Fruit fly (Drosophila melanogaster): ENCODE data around the gene Cph.

Gene Cph

dm6 chrX:7104400-7105068 lies 33.0 kb upstream of the Cph start, which contains the start of the genes CG4617 and CG8300 (continued):
- peak; percentile 19 for TF ChIP-seq CG9797 (GFP tag; optimal IDR thresholded peaks at IDR 0.05)
- TF ChIP-seq Med (GFP tag), result no peak
- no peak for TF ChIP-seq vnd (GFP tag; IDR thresholded peaks at IDR 0.05; ENCODE audit: partially characterized antibody)
- no peak for TF ChIP-seq unpg (GFP tag; optimal IDR thresholded peaks at IDR 0.05)
- no peak for TF ChIP-seq Hmx (GFP tag; optimal IDR thresholded peaks at IDR 0.05)
- TF ChIP-seq grn (GFP tag; optimal IDR thresholded peaks at IDR 0.05), result no peak
- TF ChIP-seq fd64A (GFP tag; optimal IDR thresholded peaks at IDR 0.05), result no peak
- TF ChIP-seq CG14014 (GFP tag; IDR thresholded peaks at IDR 0.05), result no peak
- no peak for TF ChIP-seq sima (GFP tag; optimal IDR thresholded peaks at IDR 0.05)
- TF ChIP-seq CG1024 (GFP tag; IDR thresholded peaks at IDR 0.05), result no peak
- TF ChIP-seq YL-1 (GFP tag; optimal IDR thresholded peaks at IDR 0.05), result peak; percentile 25
- no peak for TF ChIP-seq CG1792 (GFP tag; optimal IDR thresholded peaks at IDR 0.05)
- no peak for TF ChIP-seq cad (GFP tag; optimal IDR thresholded peaks at IDR 0.05)
- TF ChIP-seq cg (GFP tag; optimal IDR thresholded peaks at IDR 0.05), result no peak
- TF ChIP-seq Lhr (GFP tag; optimal IDR thresholded peaks at IDR 0.05), result no peak
- no peak for TF ChIP-seq CG34224 (GFP tag; IDR thresholded peaks at IDR 0.05; ENCODE audit: partially characterized antibody)
- TF ChIP-seq CG14441 (GFP tag; IDR thresholded peaks at IDR 0.05), result no peak
- no peak for TF ChIP-seq Spps (tag; optimal IDR thresholded peaks at IDR 0.05)
- no peak for TF ChIP-seq ERR (GFP tag; optimal IDR thresholded peaks at IDR 0.05)
- 0 out of 2 replicates have a peak, but pooled peaks have one; percentile 17 for TF ChIP-seq lmd (GFP tag; IDR thresholded peaks at IDR 0.05)
- peak; percentile 64; the same call in 2 of the 3 replicates for TF ChIP-seq CG17361 (GFP tag; IDR thresholded peaks at IDR 0.05)
- TF ChIP-seq insv (GFP tag; optimal IDR thresholded peaks at IDR 0.05), result peak in 1 of 2 experiments; percentile 10
- TF ChIP-seq CG14050 (GFP tag; IDR thresholded peaks at IDR 0.05), result no peak
- TF ChIP-seq CG43689 (GFP tag; IDR thresholded peaks at IDR 0.05), result no peak
- TF ChIP-seq bigmax (GFP tag; optimal IDR thresholded peaks at IDR 0.05), result no peak
- no peak for TF ChIP-seq slou (GFP tag; optimal IDR thresholded peaks at IDR 0.05)
- peak; percentile 12 for TF ChIP-seq pzg (GFP tag; optimal IDR thresholded peaks at IDR 0.05)
- peak; percentile 40; the same call in 1 of the 2 replicates for TF ChIP-seq CG9932 (GFP tag; IDR thresholded peaks at IDR 0.05)
- TF ChIP-seq CG5245 (GFP tag; optimal IDR thresholded peaks at IDR 0.05), result no peak
- TF ChIP-seq CG17829 (tag; optimal IDR thresholded peaks at IDR 0.05), result peak; percentile 26
- no peak for TF ChIP-seq Dbx (GFP tag; IDR thresholded peaks at IDR 0.05)
- no peak for TF ChIP-seq da (GFP tag; optimal IDR thresholded peaks at IDR 0.05)
- peak; percentile 8 for TF ChIP-seq CG15514 (GFP tag; optimal IDR thresholded peaks at IDR 0.05)
- TF ChIP-seq dati (GFP tag; IDR thresholded peaks at IDR 0.05), result no peak
- TF ChIP-seq inv (GFP tag; IDR thresholded peaks at IDR 0.05; ENCODE audit: partially characterized antibody), result no peak
- TF ChIP-seq CoRest (tag; optimal IDR thresholded peaks at IDR 0.05), result peak; percentile 54
- TF ChIP-seq CG14710 (tag; optimal IDR thresholded peaks at IDR 0.05), result peak; percentile 64
- TF ChIP-seq dimm (GFP tag; IDR thresholded peaks at IDR 0.05), result no peak
- no peak for TF ChIP-seq org-1 (GFP tag; optimal IDR thresholded peaks at IDR 0.05)
- TF ChIP-seq luna (GFP tag; optimal IDR thresholded peaks at IDR 0.05), result no peak
- no peak for TF ChIP-seq eyg (GFP tag; optimal IDR thresholded peaks at IDR 0.05)
- no peak for TF ChIP-seq mam (GFP tag; optimal IDR thresholded peaks at IDR 0.05)
- TF ChIP-seq CG4404 (GFP tag; IDR thresholded peaks at IDR 0.05), result 0 out of 2 replicates have a peak, but pooled peaks have one; percentile 7
- TF ChIP-seq scrt (GFP tag; optimal IDR thresholded peaks at IDR 0.05), result no peak
- no peak for TF ChIP-seq lab (GFP tag; optimal IDR thresholded peaks at IDR 0.05)
- TF ChIP-seq CG18599 (GFP tag; optimal IDR thresholded peaks at IDR 0.05), result peak; percentile 21
- TF ChIP-seq MESR4 (GFP tag; optimal IDR thresholded peaks at IDR 0.05), result no peak
- TF ChIP-seq kni (GFP tag; optimal IDR thresholded peaks at IDR 0.05), result no peak
- TF ChIP-seq CG10321 (GFP tag; IDR thresholded peaks at IDR 0.05), result no peak
- TF ChIP-seq tap (tag; optimal IDR thresholded peaks at IDR 0.05), result no peak
